Worm (Caenorhabditis elegans): ENCODE results near the gene mma-1.

DNA sequence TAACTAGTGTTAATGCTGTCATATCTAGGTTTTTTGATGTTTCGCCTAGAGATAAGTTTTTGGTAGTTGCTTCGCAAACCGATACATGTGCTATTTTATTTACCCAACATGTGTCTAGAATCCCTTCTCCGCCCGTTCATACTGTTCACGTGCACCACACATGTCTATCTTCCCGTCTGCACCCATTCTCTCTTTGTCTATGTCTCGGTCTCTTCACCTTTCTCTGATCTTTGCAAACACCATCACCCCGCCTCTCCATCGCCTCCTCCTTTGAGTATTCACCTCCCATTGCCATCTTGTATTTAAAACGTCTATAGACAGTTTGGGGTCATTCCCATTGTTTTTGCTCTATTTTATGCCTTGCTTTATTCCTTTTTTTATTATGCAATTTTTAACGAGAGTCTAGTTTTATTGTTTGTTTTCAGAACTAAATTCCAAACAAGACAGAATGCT, 41.2 kb upstream of the mma-1 start, which contains the start of gene F56H9.2:
- TF ChIP-seq ama-1 (optimal IDR thresholded peaks at IDR 0.05) (no peak), flt-1 (GFP tag; IDR thresholded peaks at IDR 0.05) (no peak), aly-1 (tag; optimal IDR thresholded peaks at IDR 0.05) (no peak), ceh-13 (GFP tag; optimal IDR thresholded peaks at IDR 0.05) (no peak)
